Fruit fly (Drosophila melanogaster) whole organism, embryonic: ENCODE results near the gene mTor.

Experiments used
- CG2199 ChIP-seq: fragments of 200-800 bp; sonication (Bioruptor generic); IDR thresholded peaks from 3 replicates; pipeline ENCODE4 v1.3.6; 2022; ENCODE audit warnings: missing biosample characterization, missing genetic modification characterization
- CG6254 ChIP-seq: fragments of 200-800 bp; sonication (Bioruptor generic); optimal IDR thresholded peaks from 3 replicates; lab custom pipeline; 2017; ENCODE audit warnings: mild to moderate bottlenecking, missing biosample characterization, missing genetic modification reagents, missing genetic modification characterization
- CTCF ChIP-seq: fragments of 200-800 bp; sonication (Bioruptor generic); optimal IDR thresholded peaks from 2 replicates; lab custom pipeline; 2017; ENCODE audit warnings: missing biosample characterization, mild to moderate bottlenecking, missing genetic modification characterization, moderate library complexity
- Lim3 ChIP-seq: fragments of 200-800 bp; sonication (Bioruptor generic); IDR thresholded peaks from 2 replicates; pipeline ENCODE4 v1.3.6; 2022; ENCODE audit warnings: missing biosample characterization, missing genetic modification characterization
- NFAT ChIP-seq: fragments of 200-800 bp; sonication (Bioruptor generic); IDR thresholded peaks from 2 replicates; pipeline ENCODE4 v1.3.6; 2022; ENCODE audit warnings: missing biosample characterization, missing genetic modification characterization
- br ChIP-seq: fragments of >200 bp; optimal IDR thresholded peaks from 2 replicates; lab custom pipeline; 2017
- dpn ChIP-seq, 2 experiments: fragments of 200-800 bp; sonication (Bioruptor generic); optimal IDR thresholded peaks; 3 replicates each; lab custom pipeline; 2016; ENCODE audit warnings: missing biosample characterization in 2 of 2, missing genetic modification characterization in 2 of 2
- onecut ChIP-seq: fragments of 200-800 bp; sonication (Bioruptor generic); IDR thresholded peaks from 2 replicates; pipeline ENCODE4 v1.3.6; 2022; ENCODE audit warnings: missing biosample characterization, missing genetic modification characterization
- ranshi ChIP-seq: fragments of 200-800 bp; sonication (Bioruptor generic); IDR thresholded peaks from 2 replicates; pipeline ENCODE4 v1.3.6; 2022; ENCODE audit warnings: missing biosample characterization, missing genetic modification characterization

- TF ChIP-seq dpn (GFP tag; optimal IDR thresholded peaks at IDR 0.05; lab: Kevin White, UChicago) (no peak), br (lab: Kevin White, UChicago) (no peak), CG2199 (GFP tag; lab: Robert Waterston, UW) (no peak), onecut (GFP tag; lab: Robert Waterston, UW) (no peak), ranshi (no peak), NFAT (GFP tag; lab: Robert Waterston, UW) (no peak), Lim3 (no peak), CTCF (GFP tag; lab: Kevin White, UChicago) (no peak), CG6254 (GFP tag; lab: Kevin White, UChicago) (no peak)
These were observed 22.2 kb upstream of the mTor start for dm6 chr2L:12982107-12982506.
